Fruit fly (Drosophila melanogaster) whole organism, prepupa: Measurements from ENCODE around the gene Bet1.
A peak's percentile ranks its signal among the peaks of the same experiment; 100 is the strongest.

ENCODE experiments used
- Blimp-1 ChIP-seq: fragments of 200-800 bp; sonication (Bioruptor generic); optimal IDR thresholded peaks from 3 replicates; lab custom pipeline; 2017; ENCODE audit warnings: missing biosample characterization, missing genetic modification characterization, mild to moderate bottlenecking, moderate library complexity, missing genetic modification reagents
- CG10631 ChIP-seq: fragments of 200-800 bp; sonication (Bioruptor generic); optimal IDR thresholded peaks from 2 replicates; lab custom pipeline; 2016; ENCODE audit warnings: missing biosample characterization, missing genetic modification characterization
- CG11294 ChIP-seq: fragments of 200-800 bp; sonication (Bioruptor generic); IDR thresholded peaks from 2 replicates; pipeline ENCODE4 v1.3.6; 2022; ENCODE audit warnings: missing biosample characterization, missing genetic modification characterization
- CG11762 ChIP-seq: fragments of 200-800 bp; sonication (Bioruptor generic); optimal IDR thresholded peaks from 3 replicates; lab custom pipeline; 2016; ENCODE audit warnings: missing biosample characterization, missing genetic modification characterization; ENCODE audit not compliant: insufficient read depth
- CG11902 ChIP-seq: fragments of 200-800 bp; sonication (Bioruptor generic); optimal IDR thresholded peaks from 3 replicates; lab custom pipeline; 2016; ENCODE audit warnings: missing biosample characterization, missing genetic modification characterization
- CG1621 ChIP-seq: fragments of 200-800 bp; sonication (Bioruptor generic); optimal IDR thresholded peaks from 3 replicates; lab custom pipeline; 2018; ENCODE audit warnings: missing biosample characterization, mild to moderate bottlenecking, missing genetic modification characterization
- CG16779 ChIP-seq: fragments of 200-800 bp; sonication (Bioruptor generic); optimal IDR thresholded peaks from 3 replicates; lab custom pipeline; 2017; ENCODE audit warnings: missing biosample characterization, mild to moderate bottlenecking, missing genetic modification characterization
- CG3032 ChIP-seq: fragments of 200-800 bp; optimal IDR thresholded peaks from 2 replicates; lab custom pipeline; 2019; ENCODE audit warnings: missing biosample characterization, mild to moderate bottlenecking, missing genetic modification characterization, moderate library complexity
- CG31627 ChIP-seq: fragments of 200-800 bp; sonication (Bioruptor generic); optimal IDR thresholded peaks from 3 replicates; lab custom pipeline; 2016; ENCODE audit warnings: missing biosample characterization, missing genetic modification characterization
- CG32006 ChIP-seq: fragments of 200-800 bp; sonication (Bioruptor generic); optimal IDR thresholded peaks from 3 replicates; lab custom pipeline; 2017; ENCODE audit warnings: missing biosample characterization, mild to moderate bottlenecking, missing genetic modification characterization
- CG34406 ChIP-seq: fragments of 200-800 bp; sonication (Bioruptor generic); optimal IDR thresholded peaks from 3 replicates; lab custom pipeline; 2016; ENCODE audit warnings: missing biosample characterization, missing genetic modification characterization
- CG4318 ChIP-seq: fragments of 200-800 bp; sonication (Bioruptor generic); optimal IDR thresholded peaks from 3 replicates; lab custom pipeline; 2017; ENCODE audit warnings: missing biosample characterization, mild to moderate bottlenecking, missing genetic modification characterization
- CG6163 ChIP-seq: fragments of 200-800 bp; sonication (Bioruptor generic); IDR thresholded peaks from 3 replicates; pipeline ENCODE4 v1.3.6; 2022; ENCODE audit warnings: missing biosample characterization, missing genetic modification characterization
- CG6276 ChIP-seq: fragments of 200-800 bp; sonication (Bioruptor generic); optimal IDR thresholded peaks from 2 replicates; lab custom pipeline; 2017; ENCODE audit warnings: missing biosample characterization, mild to moderate bottlenecking, missing genetic modification characterization
- CG6792 ChIP-seq: fragments of 200-800 bp; sonication (Bioruptor generic); optimal IDR thresholded peaks from 3 replicates; lab custom pipeline; 2016; ENCODE audit warnings: missing biosample characterization, missing genetic modification characterization
- CG6808 ChIP-seq: fragments of 200-800 bp; sonication (Bioruptor generic); optimal IDR thresholded peaks from 3 replicates; lab custom pipeline; 2017; ENCODE audit warnings: missing biosample characterization, missing genetic modification characterization, mild to moderate bottlenecking, moderate library complexity, missing genetic modification reagents
- CG7368 ChIP-seq: fragments of 200-800 bp; sonication (Bioruptor generic); optimal IDR thresholded peaks from 3 replicates; lab custom pipeline; 2016; ENCODE audit warnings: missing biosample characterization, missing genetic modification characterization
- CG8319 ChIP-seq: fragments of 200-800 bp; sonication (Bioruptor generic); optimal IDR thresholded peaks from 3 replicates; lab custom pipeline; 2016; ENCODE audit warnings: missing biosample characterization, missing genetic modification characterization
- Eip75B ChIP-seq: fragments of 200-800 bp; sonication (Bioruptor generic); optimal IDR thresholded peaks from 3 replicates; lab custom pipeline; 2016; ENCODE audit warnings: missing biosample characterization, missing genetic modification characterization
- Eip78C ChIP-seq: fragments of 200-800 bp; sonication (Bioruptor generic); peaks from one replicate; lab custom pipeline; 2016; ENCODE audit warnings: missing biosample characterization, missing genetic modification characterization
- Eip93F ChIP-seq: fragments of 200-800 bp; sonication (Bioruptor generic); optimal IDR thresholded peaks from 2 replicates; lab custom pipeline; 2016; ENCODE audit warnings: missing biosample characterization, mild to moderate bottlenecking, missing genetic modification characterization
- Ets21C ChIP-seq: fragments of 200-800 bp; sonication (Bioruptor generic); optimal IDR thresholded peaks from 3 replicates; lab custom pipeline; 2016; ENCODE audit warnings: missing biosample characterization, missing genetic modification characterization
- Ets96B ChIP-seq: fragments of 200-800 bp; optimal IDR thresholded peaks from 2 replicates; lab custom pipeline; 2019; ENCODE audit warnings: missing biosample characterization, mild to moderate bottlenecking, missing genetic modification characterization, moderate library complexity
- Gug ChIP-seq: fragments of 200-800 bp; sonication (Bioruptor generic); IDR thresholded peaks from 2 replicates; pipeline ENCODE4 v1.3.6; 2022; ENCODE audit warnings: missing biosample characterization, missing genetic modification characterization
- Hr38 ChIP-seq: sonication (Bioruptor generic); optimal IDR thresholded peaks from 2 replicates; lab custom pipeline; 2016; ENCODE audit warnings: missing biosample characterization, missing genetic modification characterization
- Hr39 ChIP-seq: fragments of 200-800 bp; sonication (Bioruptor generic); optimal IDR thresholded peaks from 2 replicates; lab custom pipeline; 2016; ENCODE audit warnings: missing biosample characterization, missing genetic modification characterization
- Lpt ChIP-seq: fragments of 200-800 bp; sonication (Bioruptor generic); optimal IDR thresholded peaks from 3 replicates; lab custom pipeline; 2016; ENCODE audit warnings: missing biosample characterization, missing genetic modification characterization
- Smox ChIP-seq: fragments of 200-800 bp; sonication (Bioruptor generic); optimal IDR thresholded peaks from 3 replicates; lab custom pipeline; 2016; ENCODE audit warnings: missing biosample characterization, missing genetic modification characterization
- Sox14 ChIP-seq: fragments of 200-800 bp; sonication (Bioruptor generic); optimal IDR thresholded peaks from 3 replicates; lab custom pipeline; 2016; ENCODE audit warnings: missing biosample characterization, missing genetic modification characterization
- Sox15 ChIP-seq: fragments of 200-800 bp; sonication (Bioruptor generic); optimal IDR thresholded peaks from 3 replicates; lab custom pipeline; 2016; ENCODE audit warnings: missing biosample characterization, missing genetic modification characterization
- achi ChIP-seq: fragments of 200-800 bp; sonication (Bioruptor generic); optimal IDR thresholded peaks from 3 replicates; lab custom pipeline; 2016; ENCODE audit warnings: missing biosample characterization, missing genetic modification characterization
- acj6 ChIP-seq: fragments of 200-800 bp; sonication (Bioruptor generic); optimal IDR thresholded peaks from 3 replicates; lab custom pipeline; 2016; ENCODE audit warnings: missing biosample characterization, missing genetic modification characterization
- dac ChIP-seq: fragments of 200-800 bp; sonication (Bioruptor generic); optimal IDR thresholded peaks from 2 replicates; lab custom pipeline; 2017; ENCODE audit warnings: missing biosample characterization, mild to moderate bottlenecking, missing genetic modification characterization
- esn ChIP-seq: fragments of 200-800 bp; sonication (Bioruptor generic); optimal IDR thresholded peaks from 2 replicates; lab custom pipeline; 2016; ENCODE audit warnings: missing biosample characterization, mild to moderate bottlenecking, missing genetic modification characterization, moderate library complexity
- fkh ChIP-seq: fragments of 200-800 bp; sonication (Bioruptor generic); optimal IDR thresholded peaks from 3 replicates; lab custom pipeline; 2017; ENCODE audit warnings: missing biosample characterization, mild to moderate bottlenecking, missing genetic modification characterization, moderate library complexity
- net ChIP-seq: fragments of 200-800 bp; sonication (Bioruptor generic); optimal IDR thresholded peaks from 3 replicates; lab custom pipeline; 2016; ENCODE audit warnings: missing biosample characterization, missing genetic modification characterization
- pdm3 ChIP-seq: fragments of 200-800 bp; sonication (Bioruptor generic); optimal IDR thresholded peaks from 3 replicates; lab custom pipeline; 2016; ENCODE audit warnings: missing biosample characterization, missing genetic modification characterization
- salr ChIP-seq, 2 experiments: fragments of 200-800 bp; sonication (Bioruptor generic); optimal IDR thresholded peaks; 3 replicates each; lab custom pipeline; 2016 to 2018; ENCODE audit warnings: missing biosample characterization in 2 of 2, missing genetic modification characterization in 2 of 2, mild to moderate bottlenecking in 1 of 2
- spab ChIP-seq: fragments of 200-800 bp; sonication (Bioruptor generic); optimal IDR thresholded peaks from 2 replicates; lab custom pipeline; 2017; ENCODE audit warnings: missing biosample characterization, mild to moderate bottlenecking, missing genetic modification characterization, missing genetic modification reagents
- svp ChIP-seq: fragments of 200-800 bp; sonication (Bioruptor generic); peaks from one replicate; lab custom pipeline; 2016; ENCODE audit warnings: missing biosample characterization, missing genetic modification characterization
- vri ChIP-seq: fragments of 200-800 bp; sonication (Bioruptor generic); optimal IDR thresholded peaks from 3 replicates; lab custom pipeline; 2016; ENCODE audit warnings: missing biosample characterization, mild to moderate bottlenecking, missing genetic modification characterization

The Bet1 gene

dm6 chr3L:19292440-19293175 lies 31.4 kb downstream of the Bet1 start, which contains the start of gene Gbs-76A (continued):
- peak; percentile 85 for TF ChIP-seq Lpt (GFP tag; lab: Kevin White, UChicago)
- TF ChIP-seq CG32006 (GFP tag; lab: Kevin White, UChicago) = peak; percentile 94
- peak; percentile 87 for TF ChIP-seq achi (GFP tag; lab: Kevin White, UChicago)
- TF ChIP-seq fkh = peak; percentile 88
- peak; percentile 92 for TF ChIP-seq spab (GFP tag; lab: Kevin White, UChicago)
- TF ChIP-seq dac (GFP tag; lab: Kevin White, UChicago) = peak; percentile 49
- peak; percentile 87 for TF ChIP-seq CG10631 (GFP tag; lab: Kevin White, UChicago)
- TF ChIP-seq CG7368 (GFP tag; lab: Kevin White, UChicago) = peak; percentile 68
- TF ChIP-seq net = peak; percentile 70
- TF ChIP-seq CG6792 (GFP tag; lab: Kevin White, UChicago) = peak; percentile 80
- TF ChIP-seq Hr39 = peak; percentile 59
- peak; percentile 38 for TF ChIP-seq CG1621 (tag; lab: Kevin White, UChicago)
- TF ChIP-seq Ets96B (tag; lab: Kevin White, UChicago) = peak; percentile 92
- peak; percentile 38 for TF ChIP-seq CG11902 (GFP tag; lab: Kevin White, UChicago)
- no peak for TF ChIP-seq Eip93F (GFP tag; lab: Kevin White, UChicago)
- peak; percentile 75 for TF ChIP-seq CG8319
- TF ChIP-seq vri (GFP tag; lab: Kevin White, UChicago) = peak; percentile 63
- TF ChIP-seq Smox = peak; percentile 59
- TF ChIP-seq Hr38 (GFP tag; lab: Kevin White, UChicago) = no peak
- TF ChIP-seq Ets21C = peak; percentile 30
- TF ChIP-seq CG6808 = peak; percentile 79
- peak; percentile 42 for TF ChIP-seq Eip75B (GFP tag; lab: Kevin White, UChicago)
- peak; percentile 84 for TF ChIP-seq CG34406 (GFP tag; lab: Kevin White, UChicago)
- peak; percentile 67 for TF ChIP-seq pdm3
- TF ChIP-seq CG6276 (GFP tag; lab: Kevin White, UChicago) = peak; percentile 94
- peak; percentile 26 for TF ChIP-seq Sox15 (GFP tag; lab: Kevin White, UChicago)
- TF ChIP-seq CG11762 (GFP tag; lab: Kevin White, UChicago) = peak; percentile 83
- peak; percentile 79 for TF ChIP-seq Gug (GFP tag; lab: Robert Waterston, UW)
- TF ChIP-seq Sox14 (GFP tag; lab: Kevin White, UChicago) = peak; percentile 72
- TF ChIP-seq Eip78C = peak; percentile 92
- TF ChIP-seq Blimp-1 (GFP tag; lab: Kevin White, UChicago) = peak; percentile 45
- peak; percentile 85 for TF ChIP-seq svp (GFP tag; lab: Kevin White, UChicago)
- peak; percentile 81 for TF ChIP-seq CG16779 (tag; lab: Kevin White, UChicago)
- peak; percentile 90 for TF ChIP-seq CG3032 (tag; lab: Kevin White, UChicago)
- peak; percentile 88 for TF ChIP-seq CG4318 (GFP tag; lab: Kevin White, UChicago)
- TF ChIP-seq CG6163 (GFP tag; lab: Robert Waterston, UW) = peak; percentile 90
- TF ChIP-seq CG11294 (GFP tag; lab: Robert Waterston, UW) = peak; percentile 78
- peak; percentile 83 for TF ChIP-seq acj6
- peak; percentile 60 to 80 for TF ChIP-seq salr (GFP tag; optimal IDR thresholded peaks at IDR 0.05; lab: Kevin White, UChicago)
- TF ChIP-seq esn (GFP tag; lab: Kevin White, UChicago) = peak; percentile 83
- peak; percentile 52 for TF ChIP-seq CG31627 (GFP tag; lab: Kevin White, UChicago)
- TF ChIP-seq, all 60 proteins: peak for 58
